Worm (Caenorhabditis elegans): ENCODE measurements around the gene F01D4.8.

F01D4.8 gene

ce11 chrIV:10424535-10424934, 28.4 kb downstream of the F01D4.8 start, which contains the start of gene F13B12.1:
Gene F13B12.1 (minus strand): TSS chrIV:10424635.
- TF ChIP-seq sptf-1 (tag; optimal IDR thresholded peaks at IDR 0.05) (no peak), ztf-11 (tag; optimal IDR thresholded peaks at IDR 0.05) (no peak), cnd-1 (tag; optimal IDR thresholded peaks at IDR 0.05) (no peak), zip-8 (tag; optimal IDR thresholded peaks at IDR 0.05) (no peak), nhr-76 (tag; optimal IDR thresholded peaks at IDR 0.05) (no peak), lin-32 (GFP tag; optimal IDR thresholded peaks at IDR 0.05) (no peak), pha-4 (tag; optimal IDR thresholded peaks at IDR 0.05) (no peak), ham-2 (GFP tag; optimal IDR thresholded peaks at IDR 0.05) (no peak), nhr-237 (tag; optimal IDR thresholded peaks at IDR 0.05) (no peak), tbx-8 (GFP tag; optimal IDR thresholded peaks at IDR 0.05) (no peak), mep-1 (tag; optimal IDR thresholded peaks at IDR 0.05) (no peak), unc-120 (tag; optimal IDR thresholded peaks at IDR 0.05; ENCODE audit: poor library complexity, severe bottlenecking) (no peak), bed-3 (GFP tag; optimal IDR thresholded peaks at IDR 0.05) (no peak)

ce11 chrIV:10422230-10422629, 30.7 kb downstream of the F01D4.8 start:
- TF ChIP-seq unc-120 (tag; optimal IDR thresholded peaks at IDR 0.05; ENCODE audit: poor library complexity, severe bottlenecking), result peak; percentile 51
- no peak for TF ChIP-seq cnd-1 (tag; optimal IDR thresholded peaks at IDR 0.05)
- TF ChIP-seq hlh-1 (tag; optimal IDR thresholded peaks at IDR 0.05), result peak; percentile 64

DNA sequence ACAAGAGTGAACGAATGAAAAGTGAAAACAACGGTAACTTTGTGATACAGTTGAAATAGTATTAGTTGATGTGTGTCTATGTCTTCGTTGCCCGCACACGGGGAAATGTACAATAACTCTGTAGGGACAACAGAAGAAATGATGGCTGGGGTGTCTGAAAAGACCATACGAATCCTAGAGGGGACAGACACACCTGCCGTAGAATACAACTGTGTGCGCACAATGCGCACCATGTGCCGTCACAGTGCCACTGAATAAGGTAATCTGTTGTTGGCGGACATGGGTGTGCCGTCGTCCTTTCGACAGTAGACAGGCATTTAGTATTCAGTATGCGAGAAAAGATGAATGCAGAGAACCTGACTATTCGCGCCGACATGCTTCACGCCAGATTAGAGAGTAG, 31.6 kb downstream of the F01D4.8 start:
- TF ChIP-seq lin-13 (tag; optimal IDR thresholded peaks at IDR 0.05) (no peak), unc-62 (GFP tag; optimal IDR thresholded peaks at IDR 0.05) (no peak), elt-3 (tag; optimal IDR thresholded peaks at IDR 0.05) (no peak), ceh-43 (GFP tag; optimal IDR thresholded peaks at IDR 0.05) (no peak), lin-32 (GFP tag; optimal IDR thresholded peaks at IDR 0.05) (peak; percentile 57), cnd-1 (tag; optimal IDR thresholded peaks at IDR 0.05) (peak; percentile 35), pha-4 (tag; optimal IDR thresholded peaks at IDR 0.05) (peak; percentile 61), ztf-11 (tag; optimal IDR thresholded peaks at IDR 0.05) (no peak), M03D4.4 (tag; optimal IDR thresholded peaks at IDR 0.05) (no peak), blmp-1 (tag; optimal IDR thresholded peaks at IDR 0.05) (no peak), ham-2 (GFP tag; optimal IDR thresholded peaks at IDR 0.05) (peak; percentile 2)

- TF ChIP-seq ceh-43 (GFP tag; optimal IDR thresholded peaks at IDR 0.05), result no peak
- no peak for TF ChIP-seq mab-5 (tag; optimal IDR thresholded peaks at IDR 0.05)
- no peak for TF ChIP-seq ztf-11 (tag; optimal IDR thresholded peaks at IDR 0.05)
- no peak for TF ChIP-seq sem-2 (GFP tag; optimal IDR thresholded peaks at IDR 0.05)
- TF ChIP-seq lsy-2 (tag; optimal IDR thresholded peaks at IDR 0.05), result no peak
- no peak for TF ChIP-seq nhr-2 (tag; optimal IDR thresholded peaks at IDR 0.05)
- TF ChIP-seq cnd-1 (tag; optimal IDR thresholded peaks at IDR 0.05), result no peak
- no peak for TF ChIP-seq mls-2 (tag; optimal IDR thresholded peaks at IDR 0.05)
- TF ChIP-seq snpc-4 (tag; optimal IDR thresholded peaks at IDR 0.05), result no peak
- TF ChIP-seq drap-1 (GFP tag; optimal IDR thresholded peaks at IDR 0.05), result no peak
- TF ChIP-seq unc-62 (GFP tag; optimal IDR thresholded peaks at IDR 0.05), result no peak
- no peak for TF ChIP-seq nhr-28 (tag; optimal IDR thresholded peaks at IDR 0.05)
- no peak for TF ChIP-seq nhr-76 (tag; optimal IDR thresholded peaks at IDR 0.05)
- TF ChIP-seq ceh-39 (tag; optimal IDR thresholded peaks at IDR 0.05), result no peak
- no peak for TF ChIP-seq elt-3 (tag; optimal IDR thresholded peaks at IDR 0.05)
- no peak for TF ChIP-seq pha-4 (tag; optimal IDR thresholded peaks at IDR 0.05)
These were observed 32.5 kb downstream of the F01D4.8 start for ce11 chrIV:10420440-10420839.

DNA sequence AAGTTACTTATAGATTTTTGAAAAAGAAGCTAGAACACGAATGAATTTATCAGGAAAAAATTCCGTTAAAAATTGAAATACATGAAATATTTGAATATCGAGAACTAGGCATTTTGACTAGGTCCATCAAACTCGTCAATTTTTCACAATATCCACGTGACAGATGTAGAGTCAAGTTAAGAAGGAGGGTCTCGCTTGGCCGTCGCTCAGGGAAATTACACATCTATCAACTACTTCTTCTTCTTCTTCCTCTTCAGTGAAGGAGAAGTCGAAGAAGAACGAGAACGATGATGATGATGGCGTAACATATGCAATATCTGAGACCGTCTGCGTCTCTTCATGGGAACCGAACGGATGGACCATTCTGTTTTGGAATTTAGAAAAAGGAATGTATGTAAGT, 33.0 kb downstream of the F01D4.8 start:
- TF ChIP-seq nhr-12 (tag; optimal IDR thresholded peaks at IDR 0.05) (no peak), nhr-76 (tag; optimal IDR thresholded peaks at IDR 0.05) (no peak), mls-2 (tag; optimal IDR thresholded peaks at IDR 0.05) (no peak), pha-4 (tag; optimal IDR thresholded peaks at IDR 0.05) (no peak), unc-62 (GFP tag; optimal IDR thresholded peaks at IDR 0.05) (peak; percentile 75), hlh-1 (tag; optimal IDR thresholded peaks at IDR 0.05) (peak; percentile 38), sem-2 (GFP tag; optimal IDR thresholded peaks at IDR 0.05) (no peak), cnd-1 (tag; optimal IDR thresholded peaks at IDR 0.05) (no peak), unc-120 (tag; optimal IDR thresholded peaks at IDR 0.05; ENCODE audit: poor library complexity, severe bottlenecking) (peak; percentile 30)

DNA sequence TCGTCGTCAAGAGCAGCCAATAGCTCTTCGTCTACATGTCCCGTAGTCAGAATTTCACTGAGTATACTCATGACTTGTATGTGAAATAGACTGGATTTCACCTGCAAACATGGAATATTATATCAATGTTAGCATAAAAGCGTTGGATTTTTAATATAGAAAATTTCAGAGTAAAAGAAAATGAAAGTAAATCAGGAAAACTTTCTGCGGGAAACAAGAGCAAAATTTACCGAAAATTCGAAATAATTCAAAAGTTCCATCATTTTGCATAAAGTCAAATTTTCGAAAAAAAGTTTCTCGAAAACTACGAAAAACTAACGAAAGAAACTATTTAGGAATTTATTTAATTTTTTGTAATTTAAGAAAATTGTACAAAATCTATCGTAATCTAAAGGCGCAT, 35.1 kb downstream of the F01D4.8 start, which contains the start of gene F13B12.6:
TSS of gene F13B12.6 (minus strand) at position 101 of the 400 bp plus-strand sequence.
- TF ChIP-seq bed-3 (GFP tag; optimal IDR thresholded peaks at IDR 0.05), result no peak
- no peak for TF ChIP-seq blmp-1 (tag; optimal IDR thresholded peaks at IDR 0.05)
- no peak for TF ChIP-seq mab-5 (tag; optimal IDR thresholded peaks at IDR 0.05)
- TF ChIP-seq hlh-1 (tag; optimal IDR thresholded peaks at IDR 0.05), result no peak
- TF ChIP-seq ham-2 (GFP tag; optimal IDR thresholded peaks at IDR 0.05), result no peak
- TF ChIP-seq pha-4 (tag; optimal IDR thresholded peaks at IDR 0.05), result no peak
- no peak for TF ChIP-seq nhr-76 (tag; optimal IDR thresholded peaks at IDR 0.05)
- TF ChIP-seq nhr-12 (tag; optimal IDR thresholded peaks at IDR 0.05), result no peak
- no peak for TF ChIP-seq unc-62 (GFP tag; optimal IDR thresholded peaks at IDR 0.05)
- no peak for TF ChIP-seq ceh-83 (GFP tag; optimal IDR thresholded peaks at IDR 0.05)
- no peak for TF ChIP-seq M03D4.4 (tag; optimal IDR thresholded peaks at IDR 0.05)
- TF ChIP-seq ces-1 (GFP tag; optimal IDR thresholded peaks at IDR 0.05), result no peak
